Worm (Caenorhabditis elegans): Measurements from ENCODE around the gene xrn-1.

The xrn-1 gene

ce11 chrII:14049097-14049496 lies 19.6 kb upstream of the xrn-1 start (continued):
- TF ChIP-seq mdt-29 (GFP tag; IDR thresholded peaks at IDR 0.05) (no peak), sdz-12 (GFP tag; optimal IDR thresholded peaks at IDR 0.05) (no peak), snpc-4 (tag; optimal IDR thresholded peaks at IDR 0.05) (no peak), hmg-1.1 (GFP tag; IDR thresholded peaks at IDR 0.05) (no peak), ztf-7 (tag; optimal IDR thresholded peaks at IDR 0.05) (no peak), T26A8.4 (GFP tag; IDR thresholded peaks at IDR 0.05) (no peak; the same call in 1 of the 2 replicates), dmd-6 (GFP tag; IDR thresholded peaks at IDR 0.05) (peak; percentile 92), daf-8 (GFP tag; IDR thresholded peaks at IDR 0.05) (no peak), lin-38 (GFP tag; IDR thresholded peaks at IDR 0.05) (no peak), set-16 (GFP tag; IDR thresholded peaks at IDR 0.05) (no peak), lim-7 (GFP tag; IDR thresholded peaks at IDR 0.05) (no peak), spr-1 (tag; optimal IDR thresholded peaks at IDR 0.05) (no peak), nhr-25 (tag; optimal IDR thresholded peaks at IDR 0.05; ENCODE audit: borderline replicate concordance, insufficient read depth) (no peak), madf-5 (GFP tag; IDR thresholded peaks at IDR 0.05) (no peak), aha-1 (tag) (peak; percentile 94), ctbp-1 (GFP tag; IDR thresholded peaks at IDR 0.05) (no peak), F10B5.3 (tag; optimal IDR thresholded peaks at IDR 0.05) (no peak), ZK546.5 (tag; optimal IDR thresholded peaks at IDR 0.05) (no peak), fos-1 (tag; optimal IDR thresholded peaks at IDR 0.05) (no peak), ztf-11 (tag; optimal IDR thresholded peaks at IDR 0.05) (no peak)

- TF ChIP-seq saeg-2 (GFP tag; IDR thresholded peaks at IDR 0.05) (0 out of 2 replicates have a peak, but pooled peaks have one; percentile 50), hlh-30 (tag; optimal IDR thresholded peaks at IDR 0.05; ENCODE audit: insufficient read depth) (peak; percentile 86), lir-3 (tag; optimal IDR thresholded peaks at IDR 0.05) (no peak), nhr-102 (tag; optimal IDR thresholded peaks at IDR 0.05) (peak; percentile 54), lsy-2 (tag; optimal IDR thresholded peaks at IDR 0.05) (peak in 1 of 2 experiments; percentile 61), madf-9 (GFP tag; conservative IDR thresholded peaks at IDR 0.05) (no peak), zip-11 (GFP tag; IDR thresholded peaks at IDR 0.05) (no peak), unc-62 (GFP tag; optimal IDR thresholded peaks at IDR 0.05 in 1 of 2) (peak in 1 of 2 experiments; percentile 44), unc-62 (tag; optimal IDR thresholded peaks at IDR 0.05) (no peak), pqm-1 (tag; optimal IDR thresholded peaks at IDR 0.05) (peak; percentile 21), ama-1 (optimal IDR thresholded peaks at IDR 0.05) (no peak), mep-1 (tag; optimal IDR thresholded peaks at IDR 0.05) (peak; percentile 67), nhr-11 (tag; optimal IDR thresholded peaks at IDR 0.05) (peak; percentile 51), lin-38 (GFP tag; IDR thresholded peaks at IDR 0.05) (peak; percentile 91), lin-29 (GFP tag; IDR thresholded peaks at IDR 0.05) (0 out of 2 replicates have a peak, but pooled peaks have one; percentile 19), tra-1 (GFP tag; IDR thresholded peaks at IDR 0.05) (peak; percentile 74), nhr-25 (tag; optimal IDR thresholded peaks at IDR 0.05; ENCODE audit: borderline replicate concordance, insufficient read depth) (peak; percentile 44), ceh-20 (GFP tag; IDR thresholded peaks at IDR 0.05) (0 out of 2 replicates have a peak, but pooled peaks have one; percentile 40), ceh-32 (tag; optimal IDR thresholded peaks at IDR 0.05; ENCODE audit: poor library complexity) (no peak), mes-2 (tag; optimal IDR thresholded peaks at IDR 0.05; ENCODE audit: poor library complexity, severe bottlenecking) (peak; percentile 55), mxl-3 (GFP tag; optimal IDR thresholded peaks at IDR 0.05) (peak; percentile 83), gei-8 (GFP tag; optimal IDR thresholded peaks at IDR 0.05) (peak; percentile 39), mdt-29 (GFP tag; IDR thresholded peaks at IDR 0.05) (no peak), daf-16 (GFP tag; optimal IDR thresholded peaks at IDR 0.05) (peak in 1 of 2 experiments; percentile 61), daf-16 (tag; optimal IDR thresholded peaks at IDR 0.05) (peak; percentile 79), lin-1 (GFP tag; IDR thresholded peaks at IDR 0.05) (0 out of 2 replicates have a peak, but pooled peaks have one; percentile 48), nhr-10 (tag; optimal IDR thresholded peaks at IDR 0.05) (peak; percentile 55), T26A8.4 (GFP tag; IDR thresholded peaks at IDR 0.05) (0 out of 2 replicates have a peak, but pooled peaks have one; percentile 20), nhr-42 (GFP tag; IDR thresholded peaks at IDR 0.05) (peak; percentile 59; the same call in 1 of the 2 replicates), hmg-1.1 (GFP tag; IDR thresholded peaks at IDR 0.05) (peak; percentile 80), egl-43 (GFP tag; IDR thresholded peaks at IDR 0.05) (no peak), daf-19 (GFP tag; conservative IDR thresholded peaks at IDR 0.05) (no peak), aly-2 (tag; optimal IDR thresholded peaks at IDR 0.05) (no peak), lin-13 (GFP tag; optimal IDR thresholded peaks at IDR 0.05) (peak; percentile 13), dve-1 (tag; optimal IDR thresholded peaks at IDR 0.05; ENCODE audit: insufficient read depth) (peak; percentile 90)
Measured at ce11 chrII:14050506-14050905, 18.2 kb upstream of the xrn-1 start.

All from whole organism, L4 larva.